Worm (Caenorhabditis elegans) whole organism, L3 larva: ENCODE results near the gene F23H12.10.

Experiments used
- R02D3.7 ChIP-seq: fragments of 150-350 bp; optimal IDR thresholded peaks from 2 replicates; lab custom pipeline; 2014; ENCODE audit warnings: missing biosample characterization, missing genetic modification characterization
- ZK546.5 ChIP-seq: sonication (generic microtip); optimal IDR thresholded peaks from 2 replicates; lab custom pipeline; 2017; ENCODE audit warnings: missing biosample characterization, missing genetic modification characterization
- aly-2 ChIP-seq: fragments of 150-350 bp; optimal IDR thresholded peaks from 2 replicates; lab custom pipeline; 2014; ENCODE audit warnings: missing biosample characterization, missing genetic modification characterization
- ceh-16 ChIP-seq: sonication (generic microtip); optimal IDR thresholded peaks from 2 replicates; lab custom pipeline; 2017; ENCODE audit warnings: missing biosample characterization, missing genetic modification characterization
- ceh-28 ChIP-seq: fragments of 150-350 bp; optimal IDR thresholded peaks from 2 replicates; lab custom pipeline; 2014; ENCODE audit warnings: missing biosample characterization, missing genetic modification reagents, missing genetic modification characterization
- ceh-82 ChIP-seq: fragments of 150-350 bp; optimal IDR thresholded peaks from 2 replicates; lab custom pipeline; 2014; ENCODE audit warnings: missing biosample characterization, missing genetic modification characterization
- ceh-9 ChIP-seq: sonication (generic microtip); optimal IDR thresholded peaks from 2 replicates; lab custom pipeline; 2018; ENCODE audit warnings: missing biosample characterization, missing genetic modification characterization
- daf-12 ChIP-seq: fragments of 150-350 bp; optimal IDR thresholded peaks from 2 replicates; lab custom pipeline; 2014; ENCODE audit warnings: missing biosample characterization, missing genetic modification reagents, missing genetic modification characterization
- egl-27 ChIP-seq: sonication (generic microtip); optimal IDR thresholded peaks from 4 replicates; lab custom pipeline; 2017; ENCODE audit warnings: missing biosample characterization, missing genetic modification reagents, missing genetic modification characterization
- elt-1 ChIP-seq: fragments of 150-350 bp; optimal IDR thresholded peaks from 2 replicates; lab custom pipeline; 2014; ENCODE audit warnings: missing biosample characterization, missing genetic modification characterization
- elt-2 ChIP-seq: sonication (generic microtip); optimal IDR thresholded peaks from 2 replicates; lab custom pipeline; 2016; ENCODE audit warnings: missing genetic modification reagents, mild to moderate bottlenecking, missing genetic modification characterization, missing compliant biosample characterization
- elt-3 ChIP-seq, 3 experiments: fragments of 150-350 bp in 1 of 3; sonication (generic microtip) in 2 of 3; optimal IDR thresholded peaks; 2 replicates in 2 of 3; 4 replicates in 1 of 3; lab custom pipeline; 2014 to 2017; ENCODE audit warnings: missing biosample characterization in 3 of 3, missing genetic modification characterization in 3 of 3
- fkh-10 ChIP-seq: sonication (generic microtip); optimal IDR thresholded peaks from 2 replicates; lab custom pipeline; 2017; ENCODE audit warnings: missing biosample characterization, missing genetic modification reagents, missing genetic modification characterization
- fkh-2 ChIP-seq: fragments of 150-350 bp; optimal IDR thresholded peaks from 2 replicates; lab custom pipeline; 2014; ENCODE audit warnings: missing biosample characterization, missing genetic modification reagents, missing genetic modification characterization
- fos-1 ChIP-seq: fragments of 150-350 bp; optimal IDR thresholded peaks from 2 replicates; lab custom pipeline; 2014; ENCODE audit warnings: missing biosample characterization, missing genetic modification characterization
- hmg-11 ChIP-seq: sonication (generic microtip); optimal IDR thresholded peaks from 2 replicates; lab custom pipeline; 2016; ENCODE audit warnings: missing genetic modification characterization, missing compliant biosample characterization
- jun-1 ChIP-seq: fragments of 150-350 bp; optimal IDR thresholded peaks from 2 replicates; lab custom pipeline; 2014; ENCODE audit warnings: missing biosample characterization, missing genetic modification reagents, missing genetic modification characterization
- lin-15B ChIP-seq: fragments of 150-350 bp; optimal IDR thresholded peaks from 2 replicates; lab custom pipeline; 2014; ENCODE audit warnings: missing biosample characterization, missing genetic modification characterization
- lin-39 ChIP-seq: fragments of 150-350 bp; optimal IDR thresholded peaks from 2 replicates; lab custom pipeline; 2018; ENCODE audit warnings: missing biosample characterization, missing genetic modification reagents, missing genetic modification characterization
- mdl-1 ChIP-seq: fragments of 150-350 bp; optimal IDR thresholded peaks from 2 replicates; lab custom pipeline; 2014; ENCODE audit warnings: missing biosample characterization, missing genetic modification characterization
- mml-1 ChIP-seq: fragments of 150-350 bp; sonication (generic microtip); optimal IDR thresholded peaks from 3 replicates; lab custom pipeline; 2014; ENCODE audit warnings: missing biosample characterization, missing genetic modification characterization
- nhr-11 ChIP-seq: fragments of 150-350 bp; optimal IDR thresholded peaks from 2 replicates; lab custom pipeline; 2014; ENCODE audit warnings: missing biosample characterization, missing genetic modification characterization
- nhr-12 ChIP-seq: fragments of 150-350 bp; optimal IDR thresholded peaks from 2 replicates; lab custom pipeline; 2014; ENCODE audit warnings: missing biosample characterization, missing genetic modification characterization
- nhr-23 ChIP-seq: fragments of 150-350 bp; optimal IDR thresholded peaks from 2 replicates; lab custom pipeline; 2014; ENCODE audit warnings: missing biosample characterization, missing genetic modification reagents, missing genetic modification characterization
- nhr-237 ChIP-seq: fragments of 150-350 bp; optimal IDR thresholded peaks from 2 replicates; lab custom pipeline; 2014; ENCODE audit warnings: missing biosample characterization, missing genetic modification characterization
- nhr-25 ChIP-seq: sonication (generic microtip); optimal IDR thresholded peaks from 2 replicates; lab custom pipeline; 2017; ENCODE audit warnings: missing biosample characterization, missing genetic modification characterization
- nhr-28 ChIP-seq: fragments of 150-350 bp; optimal IDR thresholded peaks from 2 replicates; lab custom pipeline; 2014; ENCODE audit warnings: missing biosample characterization, missing genetic modification characterization
- nhr-43 ChIP-seq: sonication (generic microtip); optimal IDR thresholded peaks from 2 replicates; lab custom pipeline; 2016; ENCODE audit warnings: mild to moderate bottlenecking, missing genetic modification characterization, missing compliant biosample characterization; ENCODE audit not compliant: poor library complexity, severe bottlenecking
- nhr-67 ChIP-seq: fragments of 150-350 bp; optimal IDR thresholded peaks from 2 replicates; lab custom pipeline; 2014; ENCODE audit warnings: missing biosample characterization, missing genetic modification characterization
- nhr-76 ChIP-seq: fragments of 150-350 bp; sonication (generic microtip); optimal IDR thresholded peaks from 5 replicates; lab custom pipeline; 2014; ENCODE audit warnings: missing biosample characterization, missing genetic modification characterization
- nhr-77 ChIP-seq: fragments of 150-350 bp; optimal IDR thresholded peaks from 2 replicates; lab custom pipeline; 2014; ENCODE audit warnings: missing biosample characterization, missing genetic modification characterization
- pha-4 ChIP-seq: fragments of 150-350 bp; optimal IDR thresholded peaks from 2 replicates; lab custom pipeline; 2014; ENCODE audit warnings: missing biosample characterization, missing genetic modification reagents, missing genetic modification characterization
- pqm-1 ChIP-seq: fragments of 150-350 bp; optimal IDR thresholded peaks from 2 replicates; lab custom pipeline; 2017; ENCODE audit warnings: missing biosample characterization, missing genetic modification characterization, inconsistent platforms
- sea-2 ChIP-seq: fragments of 150-350 bp; sonication (generic microtip); optimal IDR thresholded peaks from 4 replicates; lab custom pipeline; 2014; ENCODE audit warnings: missing biosample characterization, missing genetic modification reagents, missing genetic modification characterization
- snpc-4 ChIP-seq: fragments of 150-350 bp; optimal IDR thresholded peaks from 2 replicates; lab custom pipeline; 2014; ENCODE audit warnings: missing biosample characterization, missing genetic modification characterization
- tbx-2 ChIP-seq: sonication (generic microtip); optimal IDR thresholded peaks from 2 replicates; lab custom pipeline; 2016; ENCODE audit warnings: mild to moderate bottlenecking, missing genetic modification characterization, missing compliant biosample characterization
- unc-39 ChIP-seq: sonication (generic microtip); optimal IDR thresholded peaks from 4 replicates; lab custom pipeline; 2017; ENCODE audit warnings: missing biosample characterization, missing genetic modification characterization
- unc-62 ChIP-seq: fragments of 150-350 bp; sonication (generic microtip); optimal IDR thresholded peaks from 4 replicates; lab custom pipeline; 2014; ENCODE audit warnings: missing biosample characterization, missing genetic modification reagents, missing genetic modification characterization
- zag-1 ChIP-seq: fragments of 150-350 bp; optimal IDR thresholded peaks from 2 replicates; lab custom pipeline; 2014; ENCODE audit warnings: missing biosample characterization, missing genetic modification characterization
- ztf-11 ChIP-seq: fragments of 150-350 bp; optimal IDR thresholded peaks from 2 replicates; lab custom pipeline; 2014; ENCODE audit warnings: missing biosample characterization, missing genetic modification characterization
- ztf-4 ChIP-seq: fragments of 150-350 bp; optimal IDR thresholded peaks from 2 replicates; lab custom pipeline; 2014; ENCODE audit warnings: missing biosample characterization, missing genetic modification characterization

Gene F23H12.10

ce11 chrV:12349365-12349764 lies 24.7 kb downstream of the F23H12.10 start:
- TF ChIP-seq nhr-23 (tag; lab: Kevin White, UChicago) (peak; percentile 19), mml-1 (tag; lab: Kevin White, UChicago) (no peak)

ce11 chrV:12347854-12348253 lies 26.2 kb downstream of the F23H12.10 start:
- TF ChIP-seq lin-15B (tag; lab: Kevin White, UChicago) (no peak), nhr-76 (tag; lab: Kevin White, UChicago) (no peak), ceh-28 (peak; percentile 5), fkh-10 (GFP tag; lab: Kevin White, UChicago) (no peak), egl-27 (tag; lab: Kevin White, UChicago) (no peak), tbx-2 (tag; lab: Kevin White, UChicago) (no peak), nhr-77 (tag; lab: Kevin White, UChicago) (no peak), pha-4 (tag; lab: Kevin White, UChicago) (peak; percentile 13), nhr-28 (tag; lab: Kevin White, UChicago) (no peak), elt-2 (tag; lab: Kevin White, UChicago) (peak; percentile 49), nhr-12 (no peak), ceh-9 (tag; lab: Kevin White, UChicago) (no peak)

- no peak for TF ChIP-seq fkh-10 (GFP tag; lab: Kevin White, UChicago)
- no peak for TF ChIP-seq mdl-1 (tag; lab: Kevin White, UChicago)
- TF ChIP-seq lin-39, result no peak
- no peak for TF ChIP-seq R02D3.7 (tag; lab: Kevin White, UChicago)
- no peak for TF ChIP-seq ceh-28
Observed at ce11 chrV:12345808-12346207, 28.3 kb downstream of the F23H12.10 start, which contains the start of gene snb-2. Gene snb-2 (minus strand): TSS chrV:12345908.

ce11 chrV:12344845-12345244 lies 29.2 kb downstream of the F23H12.10 start, which contains the start of gene F23H12.3:
Gene F23H12.3 (plus strand): TSS chrV:12345145.
- TF ChIP-seq nhr-76 (tag; lab: Kevin White, UChicago), result no peak
- TF ChIP-seq lin-15B (tag; lab: Kevin White, UChicago), result no peak
- TF ChIP-seq daf-12 (tag; lab: Kevin White, UChicago), result no peak
- no peak for TF ChIP-seq nhr-43 (tag; lab: Kevin White, UChicago)
- TF ChIP-seq pha-4 (tag; lab: Kevin White, UChicago), result peak; percentile 32
- no peak for TF ChIP-seq nhr-12

- TF ChIP-seq snpc-4 (peak; percentile 86), nhr-23 (tag; lab: Kevin White, UChicago) (peak; percentile 97), ceh-28 (peak; percentile 69), pha-4 (tag; lab: Kevin White, UChicago) (peak; percentile 95), unc-62 (GFP tag; lab: Kevin White, UChicago) (no peak), pqm-1 (peak; percentile 70), ztf-11 (no peak), fos-1 (tag; lab: Kevin White, UChicago) (no peak), ceh-16 (tag; lab: Kevin White, UChicago) (no peak), elt-1 (tag; lab: Kevin White, UChicago) (peak; percentile 29), nhr-77 (tag; lab: Kevin White, UChicago) (peak; percentile 70), nhr-12 (no peak), aly-2 (peak; percentile 57), zag-1 (tag; lab: Kevin White, UChicago) (no peak), jun-1 (tag; lab: Kevin White, UChicago) (peak; percentile 73), sea-2 (GFP tag; lab: Kevin White, UChicago) (no peak), nhr-25 (tag; lab: Kevin White, UChicago) (peak; percentile 87), fkh-10 (GFP tag; lab: Kevin White, UChicago) (peak; percentile 66), elt-3 (tag; optimal IDR thresholded peaks at IDR 0.05; lab: Kevin White, UChicago) (no peak), unc-39 (peak; percentile 19), tbx-2 (tag; lab: Kevin White, UChicago) (peak; percentile 90), lin-39 (peak; percentile 66), daf-12 (tag; lab: Kevin White, UChicago) (no peak), nhr-237 (tag; lab: Kevin White, UChicago) (no peak), nhr-76 (tag; lab: Kevin White, UChicago) (no peak), hmg-11 (peak; percentile 70), egl-27 (tag; lab: Kevin White, UChicago) (peak; percentile 36), R02D3.7 (tag; lab: Kevin White, UChicago) (peak; percentile 87), nhr-67 (tag; lab: Kevin White, UChicago) (no peak), nhr-28 (tag; lab: Kevin White, UChicago) (peak; percentile 58), ztf-4 (tag; lab: Kevin White, UChicago) (peak; percentile 49), ZK546.5 (peak; percentile 32), fkh-2 (tag; lab: Kevin White, UChicago) (no peak), ceh-82 (tag; lab: Kevin White, UChicago) (peak; percentile 64), mml-1 (tag; lab: Kevin White, UChicago) (no peak), lin-15B (tag; lab: Kevin White, UChicago) (peak; percentile 88), elt-2 (tag; lab: Kevin White, UChicago) (peak; percentile 69), ceh-9 (tag; lab: Kevin White, UChicago) (no peak), nhr-11 (peak; percentile 53)
Observed at ce11 chrV:12343419-12343969, 30.6 kb downstream of the F23H12.10 start, which contains the start of gene tomm-20. Gene tomm-20 (minus strand): TSS chrV:12343469.
